Worm (Caenorhabditis elegans): ENCODE measurements around the gene clec-31.

DNA sequence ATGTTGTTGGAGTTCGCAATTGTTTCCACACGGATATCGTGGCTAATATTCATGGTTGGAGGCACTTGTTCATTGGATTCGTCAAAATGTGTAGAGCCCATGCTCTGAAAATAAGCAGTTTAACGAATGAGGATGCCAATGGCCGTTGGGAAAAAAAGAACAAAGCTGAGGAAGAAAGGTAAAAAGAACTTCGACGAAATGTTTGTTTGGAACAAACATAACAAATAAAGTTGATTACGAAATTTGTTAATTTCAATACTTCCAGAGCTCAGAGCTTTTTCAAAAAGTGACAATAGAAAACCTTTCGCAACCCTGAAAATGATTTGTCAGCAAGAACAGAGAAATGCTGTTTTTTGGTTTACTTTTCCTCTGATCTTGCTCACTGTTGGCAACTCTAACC, 22.2 kb upstream of the clec-31 start, which contains the start of gene F09C6.3:
- TF ChIP-seq sox-2 (GFP tag; IDR thresholded peaks at IDR 0.05) (no peak), che-1 (tag; optimal IDR thresholded peaks at IDR 0.05) (no peak), ceh-14 (tag; optimal IDR thresholded peaks at IDR 0.05) (no peak), fkh-10 (GFP tag; optimal IDR thresholded peaks at IDR 0.05) (no peak), ceh-30 (tag; optimal IDR thresholded peaks at IDR 0.05) (no peak), ceh-34 (tag; optimal IDR thresholded peaks at IDR 0.05) (no peak), elt-4 (tag; optimal IDR thresholded peaks at IDR 0.05) (no peak), zip-5 (tag; optimal IDR thresholded peaks at IDR 0.05) (no peak), pqm-1 (tag; optimal IDR thresholded peaks at IDR 0.05) (no peak), ama-1 (optimal IDR thresholded peaks at IDR 0.05) (no peak), nhr-11 (tag; optimal IDR thresholded peaks at IDR 0.05) (no peak)
